Fruit fly (Drosophila melanogaster) whole organism, embryonic: ENCODE results near the gene Wdr62.

ENCODE experiments used
- Atf-2 ChIP-seq: fragments of 200-800 bp; sonication (Bioruptor generic); optimal IDR thresholded peaks from 2 replicates; lab custom pipeline; 2016; ENCODE audit warnings: missing biosample characterization, missing genetic modification characterization
- B-H2 ChIP-seq: fragments of 200-800 bp; sonication (Bioruptor generic); optimal IDR thresholded peaks from 2 replicates; lab custom pipeline; 2018; ENCODE audit warnings: missing biosample characterization, mild to moderate bottlenecking, missing genetic modification characterization
- Bgb ChIP-seq: fragments of 200-800 bp; sonication (Bioruptor generic); IDR thresholded peaks from 2 replicates; pipeline ENCODE4 v1.3.6; 2022; ENCODE audit warnings: missing biosample characterization, missing genetic modification characterization; ENCODE audit not compliant: partially characterized antibody
- CG10274 ChIP-seq: fragments of 200-800 bp; sonication (Bioruptor generic); optimal IDR thresholded peaks from 3 replicates; lab custom pipeline; 2017; ENCODE audit warnings: missing biosample characterization, mild to moderate bottlenecking, missing genetic modification characterization
- CG12104 ChIP-seq: fragments of 200-800 bp; sonication (Bioruptor generic); optimal IDR thresholded peaks from 3 replicates; lab custom pipeline; 2016; ENCODE audit warnings: missing biosample characterization, missing genetic modification characterization
- CG1602 ChIP-seq: fragments of 200-800 bp; sonication (Bioruptor generic); optimal IDR thresholded peaks from 3 replicates; lab custom pipeline; 2016; ENCODE audit warnings: missing biosample characterization, missing genetic modification characterization
- CG16779 ChIP-seq: fragments of 200-800 bp; sonication (Bioruptor generic); IDR thresholded peaks from 2 replicates; pipeline ENCODE4 v1.3.6; 2022; ENCODE audit warnings: missing biosample characterization, missing genetic modification characterization
- CG16813 ChIP-seq: fragments of 200-800 bp; sonication (Bioruptor generic); IDR thresholded peaks from 3 replicates; pipeline ENCODE4 v1.3.6; 2022; ENCODE audit warnings: missing biosample characterization, missing genetic modification characterization; ENCODE audit not compliant: partially characterized antibody
- CG17328 ChIP-seq: fragments of 200-800 bp; sonication (Bioruptor generic); IDR thresholded peaks from 2 replicates; pipeline ENCODE4 v1.3.6; 2022; ENCODE audit warnings: missing biosample characterization, missing genetic modification characterization
- CG2875 ChIP-seq: fragments of 200-800 bp; sonication (Bioruptor generic); optimal IDR thresholded peaks from 2 replicates; lab custom pipeline; 2017; ENCODE audit warnings: missing biosample characterization, mild to moderate bottlenecking, missing genetic modification characterization, missing genetic modification reagents
- CG3163 ChIP-seq: fragments of 200-800 bp; sonication (Bioruptor generic); optimal IDR thresholded peaks from 3 replicates; lab custom pipeline; 2016; ENCODE audit warnings: missing biosample characterization, missing genetic modification characterization
- CG5953 ChIP-seq: fragments of 200-800 bp; sonication (Bioruptor generic); IDR thresholded peaks from 2 replicates; pipeline ENCODE4 v1.3.6; 2022; ENCODE audit warnings: missing biosample characterization, missing genetic modification characterization
- CG6175 ChIP-seq: fragments of 200-800 bp; sonication (Bioruptor generic); IDR thresholded peaks from 3 replicates; pipeline ENCODE4 v1.3.6; 2022; ENCODE audit warnings: missing biosample characterization, missing genetic modification characterization
- CG7357 ChIP-seq: fragments of 200-800 bp; sonication (Bioruptor generic); IDR thresholded peaks from 3 replicates; pipeline ENCODE4 v1.3.6; 2022; ENCODE audit warnings: missing biosample characterization, missing genetic modification characterization
- CG7556 ChIP-seq: fragments of 200-800 bp; sonication (Bioruptor generic); optimal IDR thresholded peaks from 2 replicates; lab custom pipeline; 2017; ENCODE audit warnings: missing biosample characterization, mild to moderate bottlenecking, missing genetic modification characterization
- CG7963 ChIP-seq: fragments of 200-800 bp; sonication (Bioruptor generic); IDR thresholded peaks from 3 replicates; pipeline ENCODE4 v1.3.6; 2022; ENCODE audit warnings: missing biosample characterization, missing genetic modification characterization; ENCODE audit not compliant: partially characterized antibody
- CG8089 ChIP-seq: fragments of 200-800 bp; sonication (Bioruptor generic); optimal IDR thresholded peaks from 3 replicates; lab custom pipeline; 2016; ENCODE audit warnings: missing biosample characterization, missing genetic modification characterization
- CG8944 ChIP-seq: fragments of 200-800 bp; sonication (Bioruptor generic); optimal IDR thresholded peaks from 3 replicates; lab custom pipeline; 2016; ENCODE audit warnings: missing biosample characterization, missing genetic modification characterization
- CG9215 ChIP-seq: fragments of 200-800 bp; sonication (Bioruptor generic); IDR thresholded peaks from 2 replicates; pipeline ENCODE4 v1.3.6; 2022; ENCODE audit warnings: missing biosample characterization, missing genetic modification characterization
- CHES-1-like ChIP-seq: fragments of 200-800 bp; sonication (Bioruptor generic); optimal IDR thresholded peaks from 2 replicates; lab custom pipeline; 2016; ENCODE audit warnings: missing biosample characterization, missing genetic modification characterization
- HLHmδ ChIP-seq: fragments of 200-800 bp; sonication (Bioruptor generic); optimal IDR thresholded peaks from 2 replicates; lab custom pipeline; 2018; ENCODE audit warnings: missing biosample characterization, mild to moderate bottlenecking, missing genetic modification characterization, moderate library complexity
- Max ChIP-seq: fragments of 200-800 bp; sonication (Bioruptor generic); optimal IDR thresholded peaks from 2 replicates; lab custom pipeline; 2016; ENCODE audit warnings: missing biosample characterization, mild to moderate bottlenecking, missing genetic modification characterization
- Nf-YA ChIP-seq: fragments of 200-800 bp; sonication (Bioruptor generic); IDR thresholded peaks from 2 replicates; pipeline ENCODE4 v1.3.6; 2022; ENCODE audit warnings: missing biosample characterization, missing genetic modification characterization
- Opbp ChIP-seq: fragments of 200-800 bp; sonication (Bioruptor generic); IDR thresholded peaks from 3 replicates; pipeline ENCODE4 v1.3.6; 2022; ENCODE audit warnings: missing biosample characterization, missing genetic modification characterization; ENCODE audit not compliant: partially characterized antibody
- Pdp1 ChIP-seq, 2 experiments: fragments of 200-800 bp; sonication (Bioruptor generic); optimal IDR thresholded peaks; 3 replicates each; lab custom pipeline; 2016; ENCODE audit warnings: missing biosample characterization in 2 of 2, missing genetic modification characterization in 2 of 2, mild to moderate bottlenecking in 1 of 2, moderate library complexity in 1 of 2
- Poxn ChIP-seq: fragments of 200-800 bp; sonication (Bioruptor generic); IDR thresholded peaks from 2 replicates; pipeline ENCODE4 v1.3.6; 2022; ENCODE audit warnings: missing biosample characterization, missing genetic modification characterization
- Side ChIP-seq: fragments of 200-800 bp; sonication (Bioruptor generic); optimal IDR thresholded peaks from 2 replicates; lab custom pipeline; 2016; ENCODE audit warnings: missing biosample characterization, missing genetic modification characterization
- Sin3A ChIP-seq: fragments of >200 bp; optimal IDR thresholded peaks from 2 replicates; lab custom pipeline; 2018
- Sry-δ ChIP-seq: fragments of 200-800 bp; sonication (Bioruptor generic); optimal IDR thresholded peaks from 2 replicates; lab custom pipeline; 2016; ENCODE audit warnings: missing biosample characterization, missing genetic modification characterization
- ase ChIP-seq: fragments of 200-800 bp; sonication (Bioruptor generic); IDR thresholded peaks from 3 replicates; pipeline ENCODE4 v1.3.6; 2022; ENCODE audit warnings: missing biosample characterization, missing genetic modification characterization
- chm ChIP-seq: fragments of 200-800 bp; sonication (Bioruptor generic); IDR thresholded peaks from 2 replicates; pipeline ENCODE4 v1.3.6; 2022; ENCODE audit warnings: missing biosample characterization, missing genetic modification characterization
- ci ChIP-seq: fragments of 200-800 bp; sonication (Bioruptor generic); IDR thresholded peaks from 3 replicates; pipeline ENCODE4 v1.3.6; 2022; ENCODE audit warnings: missing biosample characterization, missing genetic modification characterization
- dimm ChIP-seq: fragments of 200-800 bp; sonication (Bioruptor generic); IDR thresholded peaks from 2 replicates; pipeline ENCODE4 v1.3.6; 2022; ENCODE audit warnings: missing biosample characterization, missing genetic modification characterization
- gcm ChIP-seq: fragments of 200-800 bp; sonication (Bioruptor generic); optimal IDR thresholded peaks from 2 replicates; lab custom pipeline; 2019; ENCODE audit warnings: missing biosample characterization, mild to moderate bottlenecking, missing genetic modification characterization, moderate library complexity
- gem ChIP-seq: fragments of 200-800 bp; sonication (Bioruptor generic); optimal IDR thresholded peaks from 2 replicates; lab custom pipeline; 2019; ENCODE audit warnings: missing biosample characterization, mild to moderate bottlenecking, missing genetic modification characterization, moderate library complexity
- gro ChIP-seq: fragments of 200-800 bp; sonication (Bioruptor generic); optimal IDR thresholded peaks from 2 replicates; lab custom pipeline; 2016; ENCODE audit warnings: missing biosample characterization, missing genetic modification characterization
- gt ChIP-seq: fragments of 200-800 bp; sonication (Bioruptor generic); IDR thresholded peaks from 2 replicates; pipeline ENCODE4 v1.3.6; 2022; ENCODE audit warnings: missing biosample characterization, missing genetic modification characterization
- hb ChIP-seq: fragments of 200-800 bp; sonication (Bioruptor generic); IDR thresholded peaks from 3 replicates; pipeline ENCODE4 v1.3.6; 2022; ENCODE audit warnings: missing biosample characterization, missing genetic modification characterization; ENCODE audit not compliant: partially characterized antibody
- hbn ChIP-seq: fragments of 200-800 bp; sonication (Bioruptor generic); IDR thresholded peaks from 2 replicates; pipeline ENCODE4 v1.3.6; 2022; ENCODE audit warnings: missing biosample characterization, missing genetic modification characterization; ENCODE audit not compliant: partially characterized antibody
- lola ChIP-seq, 3 experiments: fragments of >200 bp in 2 of 3; fragments of 200-800 bp in 1 of 3; sonication (Bioruptor generic) in 1 of 3; optimal IDR thresholded peaks; 2 replicates each; lab custom pipeline; 2017 to 2019; ENCODE audit warnings: missing biosample characterization in 3 of 3, missing genetic modification characterization in 3 of 3, mild to moderate bottlenecking in 1 of 3, moderate library complexity in 1 of 3
- maf-S ChIP-seq: fragments of 200-800 bp; sonication (Bioruptor generic); optimal IDR thresholded peaks from 2 replicates; lab custom pipeline; 2016; ENCODE audit warnings: missing biosample characterization, missing genetic modification characterization
- nerfin-2 ChIP-seq: fragments of 200-800 bp; sonication (Bioruptor generic); IDR thresholded peaks from 2 replicates; pipeline ENCODE4 v1.3.6; 2022; ENCODE audit warnings: missing biosample characterization, missing genetic modification characterization; ENCODE audit not compliant: partially characterized antibody
- pb ChIP-seq: fragments of 200-800 bp; sonication (Bioruptor generic); optimal IDR thresholded peaks from 3 replicates; lab custom pipeline; 2016; ENCODE audit warnings: missing biosample characterization, missing genetic modification characterization
- phol ChIP-seq: fragments of 200-800 bp; sonication (Bioruptor generic); optimal IDR thresholded peaks from 3 replicates; lab custom pipeline; 2018; ENCODE audit warnings: missing biosample characterization, mild to moderate bottlenecking, missing genetic modification characterization, moderate library complexity
- run ChIP-seq: fragments of 200-800 bp; sonication (Bioruptor generic); optimal IDR thresholded peaks from 3 replicates; lab custom pipeline; 2018; ENCODE audit warnings: missing biosample characterization, mild to moderate bottlenecking, missing genetic modification characterization
- tap ChIP-seq: fragments of 200-800 bp; optimal IDR thresholded peaks from 3 replicates; lab custom pipeline; 2019; ENCODE audit warnings: missing biosample characterization, mild to moderate bottlenecking, missing genetic modification characterization, moderate library complexity
- tna ChIP-seq: fragments of 200-800 bp; sonication (Bioruptor generic); IDR thresholded peaks from 2 replicates; pipeline ENCODE4 v1.3.6; 2022; ENCODE audit warnings: missing biosample characterization, missing genetic modification characterization; ENCODE audit not compliant: partially characterized antibody
- trh ChIP-seq: fragments of 200-800 bp; sonication (Bioruptor generic); optimal IDR thresholded peaks from 2 replicates; lab custom pipeline; 2016; ENCODE audit warnings: missing biosample characterization, missing genetic modification characterization
- wek ChIP-seq: fragments of 200-800 bp; sonication (Bioruptor generic); optimal IDR thresholded peaks from 3 replicates; lab custom pipeline; 2018; ENCODE audit warnings: missing biosample characterization, mild to moderate bottlenecking, missing genetic modification characterization, moderate library complexity

Wdr62 gene

dm6 chr2L:1884409-1885082 lies at the start of gene Wdr62 (continued):
- TF ChIP-seq CG9215 (no peak), dimm (GFP tag; lab: Robert Waterston, UW) (no peak), pb (GFP tag; lab: Kevin White, UChicago) (peak; percentile 44), CG7556 (peak; percentile 23), CG1602 (peak; percentile 24), CG3163 (peak; percentile 50), hb (GFP tag; lab: Robert Waterston, UW) (no peak), maf-S (GFP tag; lab: Kevin White, UChicago) (peak; percentile 44), Nf-YA (GFP tag; lab: Robert Waterston, UW) (no peak), chm (peak; percentile 83), B-H2 (GFP tag; lab: Kevin White, UChicago) (peak; percentile 54), ase (GFP tag; lab: Robert Waterston, UW) (no peak), CG2875 (GFP tag; lab: Kevin White, UChicago) (no peak), gro (GFP tag; lab: Kevin White, UChicago) (peak; percentile 85), Opbp (GFP tag; lab: Robert Waterston, UW) (peak; percentile 82), Poxn (no peak), run (tag; lab: Kevin White, UChicago) (peak; percentile 22), gcm (GFP tag; lab: Kevin White, UChicago) (peak; percentile 27), CG16813 (GFP tag; lab: Robert Waterston, UW) (peak; percentile 63), CG12104 (peak; percentile 0), Sin3A (peak; percentile 26), lola (GFP tag; optimal IDR thresholded peaks at IDR 0.05; lab: Kevin White, UChicago) (peak in 1 of 3 experiments; percentile 55), CG5953 (GFP tag; lab: Robert Waterston, UW) (peak; percentile 31; the same call in 1 of the 2 replicates), HLHmδ (GFP tag; lab: Kevin White, UChicago) (peak; percentile 77), CG6175 (peak; percentile 93), CG16779 (GFP tag; lab: Robert Waterston, UW) (0 out of 2 replicates have a peak, but pooled peaks have one; percentile 13), CG7963 (peak; percentile 61; the same call in 1 of the 3 replicates), CG8944 (peak; percentile 35), CG7357 (no peak), wek (peak; percentile 90), trh (peak; percentile 6), phol (tag; lab: Kevin White, UChicago) (peak; percentile 49), gt (no peak), ci (GFP tag; lab: Robert Waterston, UW) (peak; percentile 79; the same call in 2 of the 3 replicates), Atf-2 (GFP tag; lab: Kevin White, UChicago) (no peak), tna (GFP tag; lab: Robert Waterston, UW) (no peak; the same call in none of the 2 replicates), Max (GFP tag; lab: Kevin White, UChicago) (peak; percentile 23), gem (tag; lab: Kevin White, UChicago) (peak; percentile 21), tap (no peak), Pdp1 (GFP tag; optimal IDR thresholded peaks at IDR 0.05; lab: Kevin White, UChicago) (peak; percentile 29 to 81), CG8089 (GFP tag; lab: Kevin White, UChicago) (peak; percentile 45), Sry-δ (GFP tag; lab: Kevin White, UChicago) (peak; percentile 96), nerfin-2 (0 out of 2 replicates have a peak, but pooled peaks have one; percentile 25), CHES-1-like (GFP tag; lab: Kevin White, UChicago) (peak; percentile 80), hbn (GFP tag; lab: Robert Waterston, UW) (peak; percentile 48; the same call in 1 of the 2 replicates), CG17328 (peak; percentile 22; the same call in 1 of the 2 replicates), Side (GFP tag; lab: Kevin White, UChicago) (peak; percentile 60), CG10274 (GFP tag; lab: Kevin White, UChicago) (no peak), Bgb (GFP tag; lab: Robert Waterston, UW) (peak; percentile 90)
